Fruit fly (Drosophila melanogaster): ENCODE data around the gene Rpn5.

Gene Rpn5

dm6 chr3R:5840870-5841269, 51.6 kb downstream of the Rpn5 start, which contains the start of gene CG1213:
Gene CG1213, plus strand, starts transcription at chr3R:5841170.
- TF ChIP-seq eg (GFP tag; IDR thresholded peaks at IDR 0.05) (no peak), CG9139 (GFP tag; optimal IDR thresholded peaks at IDR 0.05) (no peak), Gug (GFP tag; IDR thresholded peaks at IDR 0.05) (no peak), OdsH (GFP tag; optimal IDR thresholded peaks at IDR 0.05) (no peak), CG10631 (GFP tag; optimal IDR thresholded peaks at IDR 0.05) (no peak), acj6 (GFP tag; optimal IDR thresholded peaks at IDR 0.05) (no peak), CG6854 (GFP tag; optimal IDR thresholded peaks at IDR 0.05) (no peak), achi (GFP tag; optimal IDR thresholded peaks at IDR 0.05) (no peak), CG34406 (GFP tag; optimal IDR thresholded peaks at IDR 0.05) (no peak), vri (GFP tag; optimal IDR thresholded peaks at IDR 0.05) (no peak), CG3919 (GFP tag; optimal IDR thresholded peaks at IDR 0.05) (no peak), CG10669 (GFP tag; optimal IDR thresholded peaks at IDR 0.05) (no peak), salr (GFP tag; optimal IDR thresholded peaks at IDR 0.05) (no peak), fd85E (GFP tag; optimal IDR thresholded peaks at IDR 0.05) (no peak), CG15336 (GFP tag; IDR thresholded peaks at IDR 0.05) (no peak)
